Worm (Caenorhabditis elegans) whole organism, L2 larva: Measurements from ENCODE around the gene F08G12.1.

ENCODE experiments used
- C34F6.9 ChIP-seq: fragments of 150-350 bp; optimal IDR thresholded peaks from 2 replicates; lab custom pipeline; 2014; ENCODE audit warnings: missing biosample characterization, missing genetic modification characterization
- F13H6.1 ChIP-seq: sonication (generic microtip); optimal IDR thresholded peaks from 2 replicates; lab custom pipeline; 2016; ENCODE audit warnings: missing genetic modification characterization, missing compliant biosample characterization
- aly-2 ChIP-seq: fragments of 150-350 bp; optimal IDR thresholded peaks from 2 replicates; lab custom pipeline; 2014; ENCODE audit warnings: missing biosample characterization, missing genetic modification characterization
- ceh-82 ChIP-seq: fragments of 150-350 bp; optimal IDR thresholded peaks from 2 replicates; lab custom pipeline; 2014; ENCODE audit warnings: missing biosample characterization, missing genetic modification characterization
- dmd-4 ChIP-seq: sonication (generic microtip); optimal IDR thresholded peaks from 2 replicates; lab custom pipeline; 2017; ENCODE audit warnings: missing biosample characterization, missing genetic modification characterization
- elt-3 ChIP-seq: sonication (generic microtip); optimal IDR thresholded peaks from 2 replicates; lab custom pipeline; 2017; ENCODE audit warnings: missing biosample characterization, missing genetic modification characterization
- fos-1 ChIP-seq: fragments of 150-350 bp; optimal IDR thresholded peaks from 2 replicates; lab custom pipeline; 2014; ENCODE audit warnings: missing biosample characterization, missing genetic modification characterization
- lin-11 ChIP-seq: fragments of 150-350 bp; sonication (generic microtip); optimal IDR thresholded peaks from 2 replicates; lab custom pipeline; 2014; ENCODE audit warnings: missing biosample characterization, missing genetic modification characterization, inconsistent platforms, mixed read lengths
- lin-39 ChIP-seq: fragments of 150-350 bp; optimal IDR thresholded peaks from 2 replicates; lab custom pipeline; 2014; ENCODE audit warnings: missing biosample characterization, missing genetic modification reagents, missing genetic modification characterization
- lsy-2 ChIP-seq, 2 experiments: fragments of 150-350 bp in 1 of 2; sonication (generic microtip) in 1 of 2; optimal IDR thresholded peaks; 2 replicates each; lab custom pipeline; 2014 to 2017; ENCODE audit warnings: missing biosample characterization in 2 of 2, missing genetic modification characterization in 2 of 2
- nhr-25 ChIP-seq: fragments of 150-350 bp; sonication (generic microtip); optimal IDR thresholded peaks from 3 replicates; lab custom pipeline; 2014; ENCODE audit warnings: missing biosample characterization, missing genetic modification characterization
- nhr-77 ChIP-seq: fragments of 150-350 bp; optimal IDR thresholded peaks from 2 replicates; lab custom pipeline; 2014; ENCODE audit warnings: missing biosample characterization, missing genetic modification characterization
- peb-1 ChIP-seq: fragments of 150-350 bp; optimal IDR thresholded peaks from 2 replicates; lab custom pipeline; 2014; ENCODE audit warnings: missing biosample characterization, missing genetic modification characterization
- skn-1 ChIP-seq: sonication (generic microtip); optimal IDR thresholded peaks from 2 replicates; lab custom pipeline; 2017; ENCODE audit warnings: missing biosample characterization, missing genetic modification characterization

ce11 chrX:11296683-11297365 lies 8.8 kb downstream of the F08G12.1 start, which contains the start of gene inx-2:
- TF ChIP-seq F13H6.1, result no peak
- TF ChIP-seq aly-2 (tag; lab: Kevin White, UChicago), result no peak
- no peak for TF ChIP-seq fos-1 (tag; lab: Kevin White, UChicago)
- TF ChIP-seq C34F6.9 (tag; lab: Kevin White, UChicago), result no peak
- no peak for TF ChIP-seq elt-3 (tag; lab: Kevin White, UChicago)
- TF ChIP-seq nhr-25, result no peak
- no peak for TF ChIP-seq lsy-2 (tag; optimal IDR thresholded peaks at IDR 0.05; lab: Kevin White, UChicago)
- TF ChIP-seq nhr-77 (tag; lab: Kevin White, UChicago), result no peak
- TF ChIP-seq peb-1, result no peak
- no peak for TF ChIP-seq skn-1 (tag; lab: Kevin White, UChicago)
- TF ChIP-seq dmd-4 (tag; lab: Kevin White, UChicago), result no peak
- TF ChIP-seq lin-39 (tag; lab: Kevin White, UChicago), result no peak
- no peak for TF ChIP-seq lin-11
- no peak for TF ChIP-seq ceh-82 (tag; lab: Kevin White, UChicago)
